Fruit fly (Drosophila melanogaster) whole organism, pupa: ENCODE data around the gene CG17110.
A peak's percentile ranks its signal among the peaks of the same experiment; 100 is the strongest.

ENCODE experiments used
- CG10348 ChIP-seq: fragments of 200-800 bp; sonication (Bioruptor generic); IDR thresholded peaks from 2 replicates; pipeline ENCODE4 v1.3.6; 2022; ENCODE audit warnings: missing biosample characterization, missing genetic modification characterization
- CG12605 ChIP-seq: fragments of 200-800 bp; sonication (Bioruptor generic); IDR thresholded peaks from 2 replicates; pipeline ENCODE4 v1.3.6; 2022; ENCODE audit warnings: missing biosample characterization, missing genetic modification characterization
- CG13204 ChIP-seq: fragments of 200-800 bp; sonication (Bioruptor generic); optimal IDR thresholded peaks from 2 replicates; lab custom pipeline; 2018; ENCODE audit warnings: missing biosample characterization, mild to moderate bottlenecking, missing genetic modification characterization, moderate library complexity
- CG14655 ChIP-seq: fragments of 200-800 bp; sonication (Bioruptor generic); optimal IDR thresholded peaks from 3 replicates; lab custom pipeline; 2017; ENCODE audit warnings: mild to moderate bottlenecking, missing biosample characterization, missing genetic modification reagents, missing genetic modification characterization
- CG15710 ChIP-seq: fragments of 200-800 bp; sonication (Bioruptor generic); optimal IDR thresholded peaks from 2 replicates; lab custom pipeline; 2018; ENCODE audit warnings: missing biosample characterization, mild to moderate bottlenecking, missing genetic modification characterization, moderate library complexity
- CG17806 ChIP-seq: fragments of 200-800 bp; sonication (Bioruptor generic); optimal IDR thresholded peaks from 2 replicates; lab custom pipeline; 2018; ENCODE audit warnings: missing biosample characterization, mild to moderate bottlenecking, missing genetic modification characterization, moderate library complexity
- CG32121 ChIP-seq: fragments of 200-800 bp; sonication (Bioruptor generic); IDR thresholded peaks from 2 replicates; pipeline ENCODE4 v1.3.6; 2022; ENCODE audit warnings: missing biosample characterization, missing genetic modification characterization
- CG4496 ChIP-seq: fragments of 200-800 bp; sonication (Bioruptor generic); IDR thresholded peaks from 3 replicates; pipeline ENCODE4 v1.3.6; 2022; ENCODE audit warnings: missing biosample characterization, missing genetic modification characterization
- D1 ChIP-seq: fragments of 200-800 bp; sonication (Bioruptor generic); optimal IDR thresholded peaks from 2 replicates; lab custom pipeline; 2018; ENCODE audit warnings: missing biosample characterization, mild to moderate bottlenecking, missing genetic modification characterization, moderate library complexity
- EcR ChIP-seq: fragments of 200-800 bp; sonication (Bioruptor generic); optimal IDR thresholded peaks from 3 replicates; lab custom pipeline; 2019; ENCODE audit warnings: missing biosample characterization, missing genetic modification characterization, mild to moderate bottlenecking, moderate library complexity, missing genetic modification reagents
- Pif1A ChIP-seq: fragments of 200-800 bp; sonication (Bioruptor generic); optimal IDR thresholded peaks from 3 replicates; lab custom pipeline; 2016; ENCODE audit warnings: missing biosample characterization, missing genetic modification characterization
- Pif1B ChIP-seq: fragments of 200-800 bp; sonication (Bioruptor generic); optimal IDR thresholded peaks from 3 replicates; lab custom pipeline; 2016; ENCODE audit warnings: missing biosample characterization, missing genetic modification characterization
- Snoo ChIP-seq: fragments of 200-800 bp; sonication (Bioruptor generic); optimal IDR thresholded peaks from 3 replicates; lab custom pipeline; 2017; ENCODE audit warnings: missing biosample characterization, mild to moderate bottlenecking, missing genetic modification characterization, inconsistent platforms
- fd96Ca ChIP-seq: fragments of 200-800 bp; sonication (Bioruptor generic); IDR thresholded peaks from 3 replicates; pipeline ENCODE4 v1.3.6; 2022; ENCODE audit warnings: missing biosample characterization, missing genetic modification characterization
- rn ChIP-seq: fragments of 200-800 bp; sonication (Bioruptor generic); IDR thresholded peaks from 2 replicates; pipeline ENCODE4 v1.3.6; 2022; ENCODE audit warnings: missing biosample characterization, missing genetic modification characterization

CG17110 gene

dm6 chr3R:23141678-23142338 lies 50.3 kb downstream of the CG17110 start, which contains the start of gene hh:
Gene hh (minus strand): TSS chr3R:23141906.
- TF ChIP-seq CG13204 (GFP tag; lab: Kevin White, UChicago) (no peak), CG4496 (GFP tag; lab: Robert Waterston, UW) (0 out of 3 replicates have a peak, but pooled peaks have one; percentile 49)
- TF ChIP-seq, all 21 proteins: peak for 1

dm6 chr3R:23143440-23143839 lies 51.9 kb downstream of the CG17110 start:
- TF ChIP-seq fd96Ca (GFP tag; lab: Robert Waterston, UW) (no peak), CG4496 (GFP tag; lab: Robert Waterston, UW) (no peak), EcR (GFP tag; lab: Kevin White, UChicago) (no peak), CG12605 (GFP tag; lab: Robert Waterston, UW) (no peak), Snoo (no peak), D1 (tag; lab: Kevin White, UChicago) (no peak), CG32121 (GFP tag; lab: Robert Waterston, UW) (no peak), rn (GFP tag; lab: Robert Waterston, UW) (no peak), Pif1B (GFP tag; lab: Kevin White, UChicago) (no peak)

dm6 chr3R:23144654-23145053 lies 53.1 kb downstream of the CG17110 start:
- no peak for TF ChIP-seq Pif1A (GFP tag; lab: Kevin White, UChicago)
- no peak for TF ChIP-seq CG10348
- TF ChIP-seq CG15710 (tag; lab: Kevin White, UChicago): peak; percentile 38
- TF ChIP-seq EcR (GFP tag; lab: Kevin White, UChicago): peak; percentile 25
- TF ChIP-seq CG14655 (GFP tag; lab: Kevin White, UChicago): peak; percentile 15
- TF ChIP-seq CG17806 (tag; lab: Kevin White, UChicago): peak; percentile 13
